Worm (Caenorhabditis elegans) whole organism, late embryonic: ENCODE data around the gene fip-4.

Source experiments
- ceh-18 ChIP-seq: sonication (generic microtip); optimal IDR thresholded peaks from 2 replicates; lab custom pipeline; 2016; ENCODE audit warnings: missing genetic modification characterization, missing compliant biosample characterization
- ceh-19 ChIP-seq: fragments of 200-800 bp; sonication (Bioruptor generic); optimal IDR thresholded peaks from 2 replicates; lab custom pipeline; 2018; ENCODE audit warnings: mild to moderate bottlenecking, missing genetic modification characterization, missing compliant biosample characterization
- ceh-30 ChIP-seq: fragments of 150-350 bp; optimal IDR thresholded peaks from 2 replicates; lab custom pipeline; 2014; ENCODE audit warnings: missing biosample characterization, missing genetic modification characterization
- ceh-34 ChIP-seq: sonication (generic microtip); optimal IDR thresholded peaks from 2 replicates; lab custom pipeline; 2016; ENCODE audit warnings: mild to moderate bottlenecking, missing genetic modification characterization, missing compliant biosample characterization
- dve-1 ChIP-seq: sonication (generic microtip); optimal IDR thresholded peaks from 2 replicates; lab custom pipeline; 2017; ENCODE audit warnings: antibody characterized with exemption, mild to moderate bottlenecking, missing genetic modification characterization, missing compliant biosample characterization
- elt-2 ChIP-seq: sonication (generic microtip); optimal IDR thresholded peaks from 2 replicates; lab custom pipeline; 2016; ENCODE audit warnings: missing genetic modification reagents, missing genetic modification characterization, missing compliant biosample characterization
- ets-4 ChIP-seq: sonication (generic microtip); optimal IDR thresholded peaks from 2 replicates; lab custom pipeline; 2016; ENCODE audit warnings: missing genetic modification characterization, missing compliant biosample characterization
- fkh-10 ChIP-seq: fragments of 150-350 bp; optimal IDR thresholded peaks from 2 replicates; lab custom pipeline; 2014; ENCODE audit warnings: missing biosample characterization, missing genetic modification reagents, missing genetic modification characterization
- gmeb-2 ChIP-seq: sonication (generic microtip); optimal IDR thresholded peaks from 2 replicates; lab custom pipeline; 2016; ENCODE audit warnings: missing genetic modification characterization, inconsistent platforms, missing compliant biosample characterization
- hlh-6 ChIP-seq: sonication (generic microtip); optimal IDR thresholded peaks from 2 replicates; lab custom pipeline; 2016; ENCODE audit warnings: missing genotype, missing genetic modification characterization, missing compliant biosample characterization
- hlh-8 ChIP-seq: sonication (generic microtip); optimal IDR thresholded peaks from 2 replicates; lab custom pipeline; 2016; ENCODE audit warnings: missing genotype, missing genetic modification characterization, missing compliant biosample characterization
- pax-1 ChIP-seq: fragments of 150-350 bp; optimal IDR thresholded peaks from 2 replicates; lab custom pipeline; 2014; ENCODE audit warnings: missing biosample characterization, missing genetic modification characterization
- pqm-1 ChIP-seq: sonication (generic microtip); optimal IDR thresholded peaks from 2 replicates; lab custom pipeline; 2016; ENCODE audit warnings: missing genetic modification characterization, missing compliant biosample characterization
- rnt-1 ChIP-seq: sonication (generic microtip); optimal IDR thresholded peaks from 2 replicates; lab custom pipeline; 2016; ENCODE audit warnings: missing genetic modification characterization, missing compliant biosample characterization
- tbx-7 ChIP-seq: sonication (generic microtip); optimal IDR thresholded peaks from 2 replicates; lab custom pipeline; 2016; ENCODE audit warnings: missing genotype, missing genetic modification characterization, missing compliant biosample characterization
- unc-3 ChIP-seq, 2 experiments: fragments of 200-800 bp in 1 of 2; sonication (Bioruptor generic) in 1 of 2; sonication (generic microtip) in 1 of 2; conservative IDR thresholded peaks in 1 of 2; optimal IDR thresholded peaks in 1 of 2; 2 replicates each; pipeline versions ENCODE4 v1.3.6 to Lab custom; 2016 to 2022; ENCODE audit warnings: missing compliant biosample characterization in 2 of 2, missing genetic modification characterization in 2 of 2, missing genetic modification reagents in 1 of 2
- unc-42 ChIP-seq: sonication (generic microtip); optimal IDR thresholded peaks from 2 replicates; lab custom pipeline; 2016; ENCODE audit warnings: missing genotype, missing genetic modification characterization, missing compliant biosample characterization
- unc-55 ChIP-seq: sonication (generic microtip); optimal IDR thresholded peaks from 2 replicates; lab custom pipeline; 2017; ENCODE audit warnings: missing biosample characterization, missing genetic modification reagents, missing genetic modification characterization

The fip-4 gene

DNA sequence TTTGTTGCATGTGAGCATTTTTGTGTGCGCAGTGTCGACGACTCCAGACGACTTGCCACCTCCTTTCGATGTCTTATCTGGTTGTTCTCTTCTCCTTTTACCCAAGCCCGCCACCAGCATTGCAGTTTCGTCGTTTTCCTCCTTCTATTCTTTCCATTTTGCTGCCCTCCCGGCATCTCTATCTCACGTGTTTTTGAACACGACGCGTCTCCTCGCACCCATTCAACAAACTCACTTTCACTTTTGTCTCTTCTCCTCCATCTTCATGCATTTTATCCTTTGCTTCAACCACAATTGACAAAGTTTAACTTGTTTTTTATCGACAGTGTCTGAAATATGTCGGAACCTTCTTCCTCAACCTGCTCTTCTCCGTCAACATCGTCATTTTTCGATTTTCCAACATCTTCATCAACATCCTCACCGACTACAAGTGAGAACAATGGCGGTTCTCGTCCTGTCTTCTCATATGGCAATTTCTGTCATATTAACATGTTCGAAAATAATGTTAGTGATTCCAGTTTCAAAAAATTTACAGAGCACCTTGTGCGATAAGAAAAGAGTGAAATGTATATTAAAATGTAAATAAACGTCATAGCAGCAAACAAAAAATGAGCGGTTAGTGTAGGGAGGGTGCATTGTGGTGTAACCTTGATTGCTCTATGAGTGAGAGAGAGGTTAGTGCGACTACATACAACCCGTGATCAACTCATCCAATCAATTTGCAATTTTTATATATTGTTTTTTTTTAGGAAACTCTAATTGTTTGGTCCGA lies at the start of gene fip-4:
Gene fip-4 (minus strand): TSS at position 636 of the 772 bp plus-strand sequence.
- TF ChIP-seq ceh-19 (GFP tag; lab: Kevin White, UChicago) (no peak), unc-42 (tag; lab: Kevin White, UChicago) (peak; percentile 1)

DNA sequence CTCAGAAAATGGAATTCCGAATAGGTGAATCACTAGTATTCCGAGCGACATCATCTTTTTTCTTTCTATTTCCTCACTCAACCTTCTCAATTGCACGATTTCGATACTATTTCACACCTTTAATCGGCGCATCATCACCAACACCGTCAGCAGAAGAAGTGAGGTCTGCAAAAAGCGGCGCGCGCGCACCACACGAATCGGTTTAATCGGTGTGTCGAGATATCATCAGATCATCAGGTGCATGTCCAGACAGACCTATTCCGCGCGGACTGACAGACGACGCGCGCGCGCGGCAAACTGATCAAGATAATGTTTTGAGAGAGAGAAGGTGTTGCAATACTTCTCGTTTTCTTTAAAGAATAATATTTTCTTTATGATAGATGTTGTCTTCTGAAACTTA lies 49.4 kb upstream of the fip-4 start:
- TF ChIP-seq ets-4 (tag; lab: Kevin White, UChicago) (no peak), rnt-1 (tag; lab: Kevin White, UChicago) (peak; percentile 20)

- TF ChIP-seq hlh-8 (tag; lab: Kevin White, UChicago) (peak; percentile 34), ceh-18 (peak; percentile 49), ceh-19 (GFP tag; lab: Kevin White, UChicago) (no peak), rnt-1 (tag; lab: Kevin White, UChicago) (peak; percentile 56), unc-55 (GFP tag; lab: Kevin White, UChicago) (peak; percentile 37), elt-2 (no peak)
These were observed 47.7 kb upstream of the fip-4 start for ce11 chrV:8658577-8659362.

DNA sequence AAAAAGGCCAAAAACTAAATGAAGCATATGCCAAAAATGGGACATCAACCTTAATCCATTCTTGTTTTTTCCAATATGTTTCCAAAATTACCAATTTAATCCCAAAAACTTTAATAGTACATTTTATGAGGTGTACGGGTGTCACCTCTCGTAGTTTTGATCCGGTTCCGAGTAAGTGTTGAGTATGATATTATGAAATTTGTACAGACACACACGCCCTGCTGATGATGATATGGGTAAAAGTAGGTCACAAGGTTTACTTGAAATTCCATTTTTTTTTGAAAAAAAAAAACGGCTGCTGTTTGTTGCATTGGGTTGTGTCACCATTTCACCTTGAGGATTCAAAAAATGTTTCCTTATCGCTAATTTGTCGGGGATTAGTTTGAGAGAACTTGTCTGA lies 46.8 kb upstream of the fip-4 start:
- TF ChIP-seq gmeb-2 (tag; lab: Kevin White, UChicago) (no peak), hlh-6 (tag; lab: Kevin White, UChicago) (no peak), ceh-30 (tag; lab: Kevin White, UChicago) (no peak)

DNA sequence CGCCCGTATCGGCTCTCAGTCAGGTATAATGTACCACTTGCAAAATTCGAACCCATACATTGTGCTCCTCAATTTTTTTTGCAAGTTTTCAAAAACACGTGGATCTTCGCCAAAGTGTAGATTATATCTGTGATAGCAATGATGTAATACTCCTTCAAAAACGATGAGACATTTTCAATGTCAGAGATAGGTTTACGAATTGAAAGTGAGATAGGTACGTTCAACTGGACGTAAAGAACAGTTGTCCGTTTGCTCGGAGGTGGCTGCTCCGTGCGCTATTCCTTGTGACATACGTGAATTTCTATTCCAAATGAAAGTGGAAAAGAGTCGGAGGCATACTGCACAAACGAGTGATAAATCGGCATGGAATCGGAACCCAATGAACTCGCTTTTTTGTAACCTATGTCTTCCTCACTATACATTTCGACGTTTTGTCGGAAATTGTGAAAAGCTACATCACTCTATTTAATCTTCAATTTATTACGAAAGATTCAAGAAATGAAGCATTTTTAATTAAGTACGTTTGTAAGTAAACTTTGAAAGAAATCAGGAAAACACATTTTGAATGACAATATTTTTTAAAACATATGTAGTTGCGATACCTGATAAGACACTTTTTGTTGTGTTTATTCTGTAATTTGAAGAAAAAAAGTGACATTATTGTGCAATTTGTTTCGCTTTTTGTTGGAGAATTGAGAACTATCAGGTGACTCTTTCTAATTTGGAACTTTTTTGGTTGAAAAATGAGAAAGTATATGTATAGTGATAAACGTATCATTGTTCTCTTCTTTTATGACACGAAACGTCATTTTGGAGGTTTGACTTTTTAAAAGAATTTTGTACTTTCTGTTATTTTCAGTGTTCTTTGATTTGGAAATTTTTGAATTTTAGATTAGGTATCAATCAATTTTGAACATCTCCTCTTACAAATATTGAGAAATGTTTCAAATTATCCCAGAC lies 43.7 kb upstream of the fip-4 start:
- peak; percentile 16 for TF ChIP-seq unc-55 (GFP tag; lab: Kevin White, UChicago)
- TF ChIP-seq unc-42 (tag; lab: Kevin White, UChicago) = no peak

- TF ChIP-seq ceh-34 (tag; lab: Kevin White, UChicago) (no peak), unc-55 (GFP tag; lab: Kevin White, UChicago) (peak; percentile 14)
- TF ChIP-seq, all 69 proteins: peak for 1
These were observed 42.2 kb upstream of the fip-4 start for ce11 chrV:8653080-8653821.

- TF ChIP-seq unc-3 (GFP tag; conservative IDR thresholded peaks at IDR 0.05; lab: Robert Waterston, UW) = no peak
- no peak for TF ChIP-seq unc-3 (tag; optimal IDR thresholded peaks at IDR 0.05; lab: Kevin White, UChicago)
- no peak for TF ChIP-seq pax-1 (tag; lab: Kevin White, UChicago)
- TF ChIP-seq tbx-7 (tag; lab: Kevin White, UChicago) = no peak
- TF ChIP-seq fkh-10 (GFP tag; lab: Kevin White, UChicago) = no peak
- TF ChIP-seq, all 69 proteins: peak for 0
These were observed 41.1 kb upstream of the fip-4 start for ce11 chrV:8652177-8652576.

- TF ChIP-seq pqm-1 (tag; lab: Kevin White, UChicago) = no peak
- peak; percentile 18 for TF ChIP-seq dve-1
- peak; percentile 98 for TF ChIP-seq elt-2
- TF ChIP-seq, all 69 proteins: peak for 2
These were observed 40.1 kb upstream of the fip-4 start for ce11 chrV:8651007-8651711.
